Fruit fly (Drosophila melanogaster): Measurements from ENCODE around the gene Fad2.

dm6 chr3L:11052760-11053259 is 29.5 kb downstream of the Fad2 start:
- TF ChIP-seq OdsH (GFP tag; optimal IDR thresholded peaks at IDR 0.05) (no peak), sage (GFP tag; optimal IDR thresholded peaks at IDR 0.05) (no peak), Abd-B (GFP tag; optimal IDR thresholded peaks at IDR 0.05) (no peak), dmrt93B (GFP tag; optimal IDR thresholded peaks at IDR 0.05) (no peak), br (GFP tag; optimal IDR thresholded peaks at IDR 0.05) (no peak), dl (GFP tag; optimal IDR thresholded peaks at IDR 0.05; ENCODE audit: insufficient read depth in 1 of 2, partially characterized antibody in 2 of 2) (no peak), sv (GFP tag; optimal IDR thresholded peaks at IDR 0.05) (no peak), brk (GFP tag; optimal IDR thresholded peaks at IDR 0.05) (no peak), woc (GFP tag; optimal IDR thresholded peaks at IDR 0.05) (no peak), Jra (GFP tag; optimal IDR thresholded peaks at IDR 0.05) (no peak), rgr (GFP tag; optimal IDR thresholded peaks at IDR 0.05) (no peak), HLH106 (tag; optimal IDR thresholded peaks at IDR 0.05) (no peak), Hr78 (GFP tag; optimal IDR thresholded peaks at IDR 0.05) (no peak), usp (GFP tag; optimal IDR thresholded peaks at IDR 0.05) (no peak)

Data from whole organism, wandering third instar larva.